Fruit fly (Drosophila melanogaster): ENCODE results near the gene CG17380.

DNA sequence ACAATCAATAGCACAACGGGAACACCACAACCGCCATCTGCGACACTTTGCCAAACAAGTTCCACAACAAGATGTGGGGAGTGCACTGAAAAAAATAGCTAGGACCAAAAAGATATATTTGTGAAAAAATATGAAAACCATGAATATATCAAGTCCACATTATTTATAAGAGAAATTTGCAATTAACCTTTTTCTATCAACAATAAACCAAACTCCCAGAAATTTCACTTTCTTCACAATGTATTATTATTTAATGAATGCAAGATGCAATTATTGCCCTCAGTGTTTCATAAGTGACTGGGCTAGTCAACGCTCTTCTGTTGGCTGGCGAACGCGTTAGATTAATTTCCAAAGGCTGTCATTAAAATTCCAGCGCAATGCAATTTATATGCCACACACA lies 7.8 kb downstream of the CG17380 start:
- no peak for TF ChIP-seq Pif1B (GFP tag; optimal IDR thresholded peaks at IDR 0.05)
- no peak for TF ChIP-seq Snoo (tag; optimal IDR thresholded peaks at IDR 0.05)
- peak; percentile 76 for TF ChIP-seq CG14655 (GFP tag; optimal IDR thresholded peaks at IDR 0.05)
- TF ChIP-seq CG8159 (tag; optimal IDR thresholded peaks at IDR 0.05) = no peak
- peak; percentile 67 for TF ChIP-seq CG4496 (GFP tag; IDR thresholded peaks at IDR 0.05)
- TF ChIP-seq CG8301 (tag; optimal IDR thresholded peaks at IDR 0.05) = peak; percentile 71
- peak; percentile 69 for TF ChIP-seq CG32121 (GFP tag; IDR thresholded peaks at IDR 0.05)

Data from whole organism, pupa.